Worm (Caenorhabditis elegans) whole organism, L1 larva: Measurements from ENCODE around the gene Y43C5B.2.
A peak's percentile ranks its signal among the peaks of the same experiment; 100 is the strongest.

Source experiments
- C16A3.4 ChIP-seq: fragments of 150-350 bp; optimal IDR thresholded peaks from 2 replicates; lab custom pipeline; 2014; ENCODE audit warnings: missing biosample characterization, missing genetic modification characterization
- C34B4.2 ChIP-seq: sonication (generic microtip); optimal IDR thresholded peaks from 2 replicates; lab custom pipeline; 2017; ENCODE audit warnings: mild to moderate bottlenecking, missing genetic modification characterization, missing compliant biosample characterization
- blmp-1 ChIP-seq: fragments of 150-350 bp; optimal IDR thresholded peaks from 2 replicates; lab custom pipeline; 2014; ENCODE audit warnings: missing biosample characterization, missing genetic modification characterization
- ceh-63 ChIP-seq: fragments of 200-800 bp; sonication (Bioruptor generic); optimal IDR thresholded peaks from 2 replicates; lab custom pipeline; 2018; ENCODE audit warnings: mild to moderate bottlenecking, missing genetic modification characterization, missing compliant biosample characterization
- ceh-82 ChIP-seq, 3 experiments: fragments of 150-350 bp in 1 of 3; sonication (generic microtip) in 2 of 3; optimal IDR thresholded peaks; 2 replicates each; lab custom pipeline; 2014 to 2017; ENCODE audit warnings: missing biosample characterization in 3 of 3, missing genetic modification characterization in 3 of 3
- ceh-88 ChIP-seq: fragments of 200-800 bp; sonication (Bioruptor generic); IDR thresholded peaks from 2 replicates; pipeline ENCODE4 v1.3.6; 2022; ENCODE audit warnings: missing genetic modification characterization, missing compliant biosample characterization
- ceh-90 ChIP-seq: sonication (generic microtip); optimal IDR thresholded peaks from 2 replicates; lab custom pipeline; 2016; ENCODE audit warnings: missing genetic modification characterization, missing compliant biosample characterization
- ces-1 ChIP-seq: fragments of 150-350 bp; optimal IDR thresholded peaks from 2 replicates; lab custom pipeline; 2014; ENCODE audit warnings: missing biosample characterization, missing genetic modification reagents, missing genetic modification characterization
- dpl-1 ChIP-seq, 3 experiments: fragments of 150-350 bp in 2 of 3; sonication (generic microtip) in 1 of 3; optimal IDR thresholded peaks; 2 replicates each; lab custom pipeline; 2014 to 2017; ENCODE audit warnings: missing biosample characterization in 3 of 3, missing genetic modification characterization in 3 of 3, missing genetic modification reagents in 3 of 3
- dsc-1 ChIP-seq: sonication (generic microtip); optimal IDR thresholded peaks from 2 replicates; lab custom pipeline; 2016; ENCODE audit warnings: mild to moderate bottlenecking, missing genetic modification characterization, missing compliant biosample characterization
- efl-1 ChIP-seq, 4 experiments: fragments of 150-350 bp; optimal IDR thresholded peaks in 3 of 4; peaks in 1 of 4; 1 replicate in 1 of 4; 2 replicates in 3 of 4; lab custom pipeline; 2014; ENCODE audit warnings: missing biosample characterization in 2 of 4, missing genetic modification characterization in 2 of 4, missing genetic modification reagents in 2 of 4
- egl-13 ChIP-seq: sonication (generic microtip); optimal IDR thresholded peaks from 2 replicates; lab custom pipeline; 2016; ENCODE audit warnings: missing genotype, missing genetic modification reagents, missing genetic modification characterization, missing compliant biosample characterization
- elt-2 ChIP-seq: sonication (generic microtip); optimal IDR thresholded peaks from 2 replicates; lab custom pipeline; 2016; ENCODE audit warnings: missing genetic modification characterization, mild to moderate bottlenecking, inconsistent platforms, missing compliant biosample characterization, missing genetic modification reagents
- ets-5 ChIP-seq: fragments of 200-800 bp; sonication (Bioruptor generic); IDR thresholded peaks from 2 replicates; pipeline ENCODE4 v1.3.6; 2022; ENCODE audit warnings: missing genetic modification characterization, missing compliant biosample characterization
- fkh-10 ChIP-seq: sonication (generic microtip); optimal IDR thresholded peaks from 2 replicates; lab custom pipeline; 2017; ENCODE audit warnings: missing biosample characterization, missing genetic modification reagents, missing genetic modification characterization
- fkh-4 ChIP-seq: sonication (generic microtip); optimal IDR thresholded peaks from 2 replicates; lab custom pipeline; 2016; ENCODE audit warnings: missing compliant biosample characterization, missing genetic modification characterization, borderline replicate concordance
- fkh-8 ChIP-seq: sonication (generic microtip); optimal IDR thresholded peaks from 2 replicates; lab custom pipeline; 2016; ENCODE audit warnings: mild to moderate bottlenecking, missing genetic modification characterization, missing compliant biosample characterization
- irx-1 ChIP-seq: sonication (generic microtip); optimal IDR thresholded peaks from 2 replicates; lab custom pipeline; 2016; ENCODE audit warnings: missing genetic modification characterization, missing compliant biosample characterization
- jun-1 ChIP-seq: fragments of 150-350 bp; optimal IDR thresholded peaks from 2 replicates; lab custom pipeline; 2014; ENCODE audit warnings: missing biosample characterization, missing genetic modification reagents, missing genetic modification characterization
- lin-13 ChIP-seq: fragments of 150-350 bp; optimal IDR thresholded peaks from 2 replicates; lab custom pipeline; 2014; ENCODE audit warnings: missing biosample characterization, missing genetic modification reagents, missing genetic modification characterization
- lin-35 ChIP-seq, 2 experiments: fragments of 150-350 bp; optimal IDR thresholded peaks; 2 replicates each; lab custom pipeline; 2014; ENCODE audit warnings: missing biosample characterization in 2 of 2, missing genetic modification characterization in 2 of 2, missing genetic modification reagents in 2 of 2
- lsy-2 ChIP-seq, 2 experiments: fragments of 150-350 bp; optimal IDR thresholded peaks; 2 replicates each; lab custom pipeline; 2014; ENCODE audit warnings: missing biosample characterization in 2 of 2, missing genetic modification characterization in 2 of 2
- mdl-1 ChIP-seq, 2 experiments: fragments of 150-350 bp; optimal IDR thresholded peaks; 2 replicates each; lab custom pipeline; 2014 to 2017; ENCODE audit warnings: missing biosample characterization in 2 of 2, missing genetic modification characterization in 2 of 2, inconsistent platforms in 1 of 2
- mep-1 ChIP-seq: fragments of 150-350 bp; optimal IDR thresholded peaks from 2 replicates; lab custom pipeline; 2014; ENCODE audit warnings: missing biosample characterization, missing genetic modification characterization
- nhr-19 ChIP-seq: fragments of 200-800 bp; sonication (Bioruptor generic); conservative IDR thresholded peaks from 2 replicates; pipeline ENCODE4 v1.3.6; 2022; ENCODE audit warnings: missing genetic modification characterization, missing compliant biosample characterization
- nhr-20 ChIP-seq: sonication (generic microtip); optimal IDR thresholded peaks from 2 replicates; lab custom pipeline; 2016; ENCODE audit warnings: mild to moderate bottlenecking, missing genetic modification characterization, missing compliant biosample characterization
- nhr-237 ChIP-seq: fragments of 150-350 bp; optimal IDR thresholded peaks from 2 replicates; lab custom pipeline; 2014; ENCODE audit warnings: missing biosample characterization, missing genetic modification characterization
- nhr-47 ChIP-seq: sonication (generic microtip); optimal IDR thresholded peaks from 2 replicates; lab custom pipeline; 2016; ENCODE audit warnings: mild to moderate bottlenecking, missing genetic modification characterization, moderate library complexity, missing compliant biosample characterization
- nhr-71 ChIP-seq: sonication (generic microtip); optimal IDR thresholded peaks from 2 replicates; lab custom pipeline; 2016; ENCODE audit warnings: mild to moderate bottlenecking, missing genetic modification characterization, moderate library complexity, missing compliant biosample characterization
- nhr-77 ChIP-seq: fragments of 150-350 bp; optimal IDR thresholded peaks from 2 replicates; lab custom pipeline; 2014; ENCODE audit warnings: missing biosample characterization, missing genetic modification characterization
- nhr-84 ChIP-seq: sonication (generic microtip); optimal IDR thresholded peaks from 2 replicates; lab custom pipeline; 2017; ENCODE audit warnings: missing biosample characterization, missing genetic modification characterization
- nhr-90 ChIP-seq: sonication (generic microtip); optimal IDR thresholded peaks from 2 replicates; lab custom pipeline; 2016; ENCODE audit warnings: mild to moderate bottlenecking, missing genetic modification characterization, missing compliant biosample characterization; ENCODE audit not compliant: poor library complexity
- pax-3 ChIP-seq: fragments of 200-800 bp; sonication (Bioruptor generic); optimal IDR thresholded peaks from 2 replicates; lab custom pipeline; 2018; ENCODE audit warnings: mild to moderate bottlenecking, missing genetic modification characterization, moderate library complexity, missing compliant biosample characterization
- pqm-1 ChIP-seq: sonication (generic microtip); optimal IDR thresholded peaks from 3 replicates; lab custom pipeline; 2017; ENCODE audit warnings: missing biosample characterization, missing genetic modification characterization
- rnt-1 ChIP-seq: sonication (generic microtip); optimal IDR thresholded peaks from 2 replicates; lab custom pipeline; 2016; ENCODE audit warnings: mild to moderate bottlenecking, missing genetic modification characterization, moderate library complexity, missing compliant biosample characterization
- skn-1 ChIP-seq: fragments of 150-350 bp; optimal IDR thresholded peaks from 2 replicates; lab custom pipeline; 2014; ENCODE audit warnings: missing biosample characterization, missing genetic modification characterization
- snpc-4 ChIP-seq: fragments of 150-350 bp; optimal IDR thresholded peaks from 2 replicates; lab custom pipeline; 2014; ENCODE audit warnings: missing biosample characterization, missing genetic modification characterization
- snu-23 ChIP-seq: sonication (generic microtip); optimal IDR thresholded peaks from 2 replicates; lab custom pipeline; 2016; ENCODE audit warnings: missing genetic modification characterization, missing compliant biosample characterization
- sptf-1 ChIP-seq: fragments of 150-350 bp; optimal IDR thresholded peaks from 2 replicates; lab custom pipeline; 2014; ENCODE audit warnings: missing biosample characterization, missing genetic modification characterization
- sup-37 ChIP-seq: fragments of 200-800 bp; sonication (Bioruptor generic); optimal IDR thresholded peaks from 2 replicates; lab custom pipeline; 2018; ENCODE audit warnings: mild to moderate bottlenecking, missing genetic modification characterization, missing compliant biosample characterization
- swsn-7 ChIP-seq: sonication (generic microtip); optimal IDR thresholded peaks from 2 replicates; lab custom pipeline; 2016; ENCODE audit warnings: missing genetic modification characterization, missing compliant biosample characterization
- tbx-2 ChIP-seq: sonication (generic microtip); optimal IDR thresholded peaks from 2 replicates; lab custom pipeline; 2016; ENCODE audit warnings: missing genetic modification characterization, missing compliant biosample characterization
- unc-130 ChIP-seq: fragments of 150-350 bp; optimal IDR thresholded peaks from 2 replicates; lab custom pipeline; 2017; ENCODE audit warnings: missing biosample characterization, missing genetic modification characterization, inconsistent platforms
- unc-62 ChIP-seq: fragments of 150-350 bp; optimal IDR thresholded peaks from 2 replicates; lab custom pipeline; 2014; ENCODE audit warnings: missing biosample characterization, missing genetic modification reagents, missing genetic modification characterization
- unc-86 ChIP-seq: sonication (generic microtip); optimal IDR thresholded peaks from 2 replicates; lab custom pipeline; 2016; ENCODE audit warnings: missing genetic modification characterization, missing compliant biosample characterization
- vab-15 ChIP-seq: sonication (generic microtip); optimal IDR thresholded peaks from 2 replicates; lab custom pipeline; 2017; ENCODE audit warnings: missing genotype, mild to moderate bottlenecking, missing genetic modification characterization, missing compliant biosample characterization
- xbp-1 ChIP-seq: sonication (generic microtip); optimal IDR thresholded peaks from 2 replicates; lab custom pipeline; 2016; ENCODE audit warnings: missing genetic modification characterization, missing compliant biosample characterization

Gene Y43C5B.2

DNA sequence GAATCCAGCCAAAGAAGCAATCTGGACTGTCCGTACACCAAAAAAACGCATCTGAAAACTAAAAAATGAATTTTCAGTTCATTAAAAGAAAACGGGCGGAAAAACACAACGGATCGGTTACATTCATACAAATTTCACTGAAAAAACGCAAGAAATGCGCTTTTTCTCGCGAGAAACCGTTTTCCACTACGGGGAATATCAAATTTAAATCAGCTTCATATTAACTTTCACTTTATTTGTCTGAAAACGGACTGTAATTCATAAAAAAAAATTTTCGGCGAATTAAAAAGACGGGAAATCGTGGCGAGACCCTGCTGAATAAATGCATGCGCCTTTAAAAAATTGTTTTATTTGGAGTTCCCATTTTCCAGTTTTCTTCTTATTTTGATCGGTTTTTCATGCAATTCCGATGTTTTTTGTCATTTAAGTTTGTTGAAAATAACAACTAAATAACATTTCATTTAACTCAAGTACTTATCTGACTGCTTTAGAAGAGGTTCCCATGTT is 15.7 kb upstream of the Y43C5B.2 start, which contains the start of gene pges-2:
Gene pges-2 (minus strand): TSS at position 51 of the 507 bp plus-strand sequence.
- no peak for TF ChIP-seq irx-1 (tag; lab: Kevin White, UChicago)
- TF ChIP-seq lsy-2 (tag; optimal IDR thresholded peaks at IDR 0.05; lab: Kevin White, UChicago): peak; percentile 52 to 66
- TF ChIP-seq nhr-71: peak; percentile 44
- TF ChIP-seq C34B4.2 (tag; lab: Kevin White, UChicago): no peak
- TF ChIP-seq dpl-1 (GFP tag; optimal IDR thresholded peaks at IDR 0.05; lab: Kevin White, UChicago): peak in 2 of 3 experiments; percentile 41 to 43
- peak in 1 of 3 experiments; percentile 21 for TF ChIP-seq ceh-82 (tag; optimal IDR thresholded peaks at IDR 0.05; lab: Kevin White, UChicago)
- TF ChIP-seq efl-1 (optimal IDR thresholded peaks at IDR 0.05; lab: Kevin White, UChicago): peak; percentile 40 to 43
- TF ChIP-seq efl-1 (GFP tag; optimal IDR thresholded peaks at IDR 0.05 in 1 of 2; lab: Kevin White, UChicago): peak; percentile 39 to 90
- TF ChIP-seq nhr-237 (tag; lab: Kevin White, UChicago): no peak
- peak; percentile 19 for TF ChIP-seq swsn-7 (tag; lab: Kevin White, UChicago)
- TF ChIP-seq snu-23 (GFP tag; lab: Kevin White, UChicago): peak; percentile 53
- TF ChIP-seq sup-37 (GFP tag; lab: Kevin White, UChicago): no peak
- peak; percentile 40 for TF ChIP-seq blmp-1
- peak; percentile 23 for TF ChIP-seq nhr-47 (tag; lab: Kevin White, UChicago)
- peak; percentile 62 for TF ChIP-seq mep-1 (tag; lab: Kevin White, UChicago)
- TF ChIP-seq xbp-1 (tag; lab: Kevin White, UChicago): peak; percentile 38
- TF ChIP-seq lin-35 (GFP tag; optimal IDR thresholded peaks at IDR 0.05; lab: Kevin White, UChicago): peak; percentile 19 to 44

DNA sequence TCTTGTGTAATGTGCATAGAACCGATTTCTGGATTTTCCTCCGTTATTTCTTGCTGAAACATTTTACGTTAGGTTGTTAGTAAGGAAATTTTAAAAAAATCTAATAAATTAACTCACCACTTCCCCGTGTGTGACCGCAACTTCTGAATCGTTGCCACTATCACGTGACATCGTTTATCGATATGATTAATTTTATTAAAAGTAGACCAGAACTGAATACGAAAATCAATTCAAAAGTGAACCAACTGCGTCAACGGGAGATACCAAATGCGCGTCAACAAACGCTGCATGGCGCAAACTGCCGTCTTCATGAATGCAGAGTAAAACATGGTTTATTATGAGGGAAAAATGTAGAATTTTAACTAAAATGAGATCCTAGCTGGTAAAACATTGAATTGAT is 13.9 kb upstream of the Y43C5B.2 start, which contains the start of gene sir-2.1:
Gene sir-2.1 (minus strand): TSS at position 212 of the 400 bp plus-strand sequence.
- TF ChIP-seq nhr-77 (tag; lab: Kevin White, UChicago) (no peak), unc-130 (tag; lab: Kevin White, UChicago) (peak; percentile 7), ceh-90 (no peak), ceh-63 (GFP tag; lab: Kevin White, UChicago) (no peak), elt-2 (tag; lab: Kevin White, UChicago) (peak; percentile 44), pax-3 (tag; lab: Kevin White, UChicago) (peak; percentile 23), skn-1 (tag; lab: Kevin White, UChicago) (peak; percentile 19), snu-23 (GFP tag; lab: Kevin White, UChicago) (peak; percentile 67), ets-5 (GFP tag; lab: Robert Waterston, UW) (no peak), dpl-1 (GFP tag; optimal IDR thresholded peaks at IDR 0.05; lab: Kevin White, UChicago) (peak; percentile 36 to 66 (median 62)), ces-1 (GFP tag; lab: Kevin White, UChicago) (no peak), rnt-1 (peak; percentile 48), nhr-20 (peak; percentile 49), lsy-2 (tag; optimal IDR thresholded peaks at IDR 0.05; lab: Kevin White, UChicago) (peak; percentile 66 to 69), ceh-82 (tag; optimal IDR thresholded peaks at IDR 0.05; lab: Kevin White, UChicago) (peak; percentile 9 to 38 (median 19)), lin-35 (GFP tag; optimal IDR thresholded peaks at IDR 0.05; lab: Kevin White, UChicago) (peak; percentile 57 to 76), nhr-90 (tag; lab: Kevin White, UChicago) (peak; percentile 60), tbx-2 (peak; percentile 68), dsc-1 (tag; lab: Kevin White, UChicago) (peak; percentile 58), nhr-47 (tag; lab: Kevin White, UChicago) (peak; percentile 74), nhr-19 (GFP tag; lab: Robert Waterston, UW) (peak; percentile 45), jun-1 (peak; percentile 10), sup-37 (GFP tag; lab: Kevin White, UChicago) (no peak), vab-15 (tag; lab: Kevin White, UChicago) (no peak), ceh-88 (GFP tag; lab: Robert Waterston, UW) (no peak), unc-86 (tag; lab: Kevin White, UChicago) (peak; percentile 58), egl-13 (tag; lab: Kevin White, UChicago) (peak; percentile 4), sptf-1 (tag; lab: Kevin White, UChicago) (no peak), unc-62 (GFP tag; lab: Kevin White, UChicago) (no peak), mep-1 (tag; lab: Kevin White, UChicago) (peak; percentile 66), fkh-10 (no peak), fkh-4 (tag; lab: Kevin White, UChicago) (no peak), lin-13 (GFP tag; lab: Kevin White, UChicago) (no peak), fkh-8 (tag; lab: Kevin White, UChicago) (no peak), pqm-1 (tag; lab: Kevin White, UChicago) (no peak), xbp-1 (tag; lab: Kevin White, UChicago) (peak; percentile 68), mdl-1 (tag; optimal IDR thresholded peaks at IDR 0.05; lab: Kevin White, UChicago) (no peak), efl-1 (optimal IDR thresholded peaks at IDR 0.05; lab: Kevin White, UChicago) (peak; percentile 59 to 63), efl-1 (GFP tag; optimal IDR thresholded peaks at IDR 0.05 in 1 of 2; lab: Kevin White, UChicago) (peak; percentile 59 to 96), swsn-7 (tag; lab: Kevin White, UChicago) (peak; percentile 64), nhr-71 (peak; percentile 75), snpc-4 (tag; lab: Kevin White, UChicago) (peak; percentile 24), C16A3.4 (tag; lab: Kevin White, UChicago) (peak; percentile 52), nhr-84 (tag; lab: Kevin White, UChicago) (no peak), blmp-1 (peak; percentile 51)
